Worm (Caenorhabditis elegans) whole organism, L4/young adult: Measurements from ENCODE around the gene clc-32.

Experiments used
- W03F9.2 ChIP-seq: fragments of 150-350 bp; optimal IDR thresholded peaks from 2 replicates; lab custom pipeline; 2014; ENCODE audit warnings: missing biosample characterization, missing genetic modification characterization
- dao-5 ChIP-seq: sonication (generic microtip); optimal IDR thresholded peaks from 2 replicates; lab custom pipeline; 2016; ENCODE audit warnings: missing genotype, missing genetic modification characterization, moderate library complexity, missing compliant biosample characterization
- him-1 ChIP-seq: sonication (generic microtip); optimal IDR thresholded peaks from 2 replicates; lab custom pipeline; 2016; ENCODE audit warnings: missing genotype, missing genetic modification reagents, missing genetic modification characterization, missing compliant biosample characterization

- TF ChIP-seq W03F9.2 (tag; lab: Kevin White, UChicago) (no peak), him-1 (tag; lab: Kevin White, UChicago) (no peak), dao-5 (tag; lab: Kevin White, UChicago) (no peak)
Observed at ce11 chrV:16180350-16180749, 39.4 kb upstream of the clc-32 start, which contains the start of gene str-106.
